Worm (Caenorhabditis elegans): ENCODE data around the gene fbxc-55.

DNA sequence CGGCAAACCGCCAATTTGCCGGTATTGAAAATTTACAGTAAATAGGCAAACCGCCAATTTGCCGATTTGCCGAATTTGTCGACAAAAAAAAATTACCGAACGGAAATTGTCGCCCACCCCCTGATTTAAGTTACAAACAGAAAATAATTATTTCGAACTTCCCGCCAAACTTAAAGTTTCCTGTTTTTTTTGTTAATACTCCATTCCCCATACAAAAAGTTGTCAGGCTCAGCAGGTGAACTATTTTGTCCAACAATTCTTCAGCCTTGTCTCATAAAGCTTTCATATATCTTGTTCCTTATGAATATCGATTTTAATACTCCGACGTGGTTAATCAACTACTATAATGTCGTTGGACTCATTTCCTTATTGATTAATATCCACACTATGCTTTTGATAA lies 33.4 kb upstream of the fbxc-55 start, which contains the start of gene sri-50:
- TF ChIP-seq tbx-2 (tag; optimal IDR thresholded peaks at IDR 0.05) (no peak), egl-27 (tag; optimal IDR thresholded peaks at IDR 0.05) (no peak), snpc-4 (tag; optimal IDR thresholded peaks at IDR 0.05) (no peak), nhr-76 (tag; optimal IDR thresholded peaks at IDR 0.05) (no peak), skn-1 (tag; optimal IDR thresholded peaks at IDR 0.05) (no peak), ama-1 (optimal IDR thresholded peaks at IDR 0.05) (no peak), nhr-237 (tag; optimal IDR thresholded peaks at IDR 0.05) (no peak), unc-62 (GFP tag; optimal IDR thresholded peaks at IDR 0.05) (no peak), egl-5 (tag; optimal IDR thresholded peaks at IDR 0.05) (no peak), nhr-28 (tag; optimal IDR thresholded peaks at IDR 0.05) (no peak)

Measured in whole organism, L3 larva.